Worm (Caenorhabditis elegans): ENCODE measurements around the gene nduv-2.

nduv-2 gene

ce11 chrV:13656346-13657254 lies 31.2 kb upstream of the nduv-2 start (continued):
- no peak for TF ChIP-seq ZK546.5 (tag; optimal IDR thresholded peaks at IDR 0.05)
- TF ChIP-seq mes-2 (tag; optimal IDR thresholded peaks at IDR 0.05; ENCODE audit: poor library complexity, severe bottlenecking): peak; percentile 41
- no peak for TF ChIP-seq sdz-12 (GFP tag; optimal IDR thresholded peaks at IDR 0.05)
- no peak for TF ChIP-seq F37D6.2 (tag; optimal IDR thresholded peaks at IDR 0.05)
- peak; percentile 5 for TF ChIP-seq jun-1 (tag; optimal IDR thresholded peaks at IDR 0.05)
- TF ChIP-seq tag-97 (GFP tag; IDR thresholded peaks at IDR 0.05): no peak
- no peak for TF ChIP-seq ctbp-1 (GFP tag; IDR thresholded peaks at IDR 0.05)
- TF ChIP-seq unc-62 (GFP tag; optimal IDR thresholded peaks at IDR 0.05 in 1 of 2): peak in 1 of 2 experiments; percentile 92
- TF ChIP-seq unc-62 (tag; optimal IDR thresholded peaks at IDR 0.05): no peak
- TF ChIP-seq zag-1 (tag; optimal IDR thresholded peaks at IDR 0.05): no peak
- no peak for TF ChIP-seq ceh-82 (tag; optimal IDR thresholded peaks at IDR 0.05)
- peak; percentile 97 for TF ChIP-seq nhr-28 (tag; optimal IDR thresholded peaks at IDR 0.05)
- no peak for TF ChIP-seq dmd-9 (GFP tag; IDR thresholded peaks at IDR 0.05)
- no peak for TF ChIP-seq snpc-1.2 (GFP tag; IDR thresholded peaks at IDR 0.05)
- peak; percentile 99 for TF ChIP-seq aha-1 (tag)
- no peak for TF ChIP-seq daf-12 (tag; optimal IDR thresholded peaks at IDR 0.05)
- no peak for TF ChIP-seq nhr-237 (tag; optimal IDR thresholded peaks at IDR 0.05)
- no peak for TF ChIP-seq Y48G9A.11 (GFP tag; IDR thresholded peaks at IDR 0.05)
- TF ChIP-seq dmd-8 (GFP tag; IDR thresholded peaks at IDR 0.05): no peak
- TF ChIP-seq D1046.2 (GFP tag; IDR thresholded peaks at IDR 0.05): no peak
- peak; percentile 80 for TF ChIP-seq mep-1 (tag; optimal IDR thresholded peaks at IDR 0.05)
- no peak for TF ChIP-seq fkh-10 (GFP tag; optimal IDR thresholded peaks at IDR 0.05)
- 0 out of 2 replicates have a peak, but pooled peaks have one; percentile 20 for TF ChIP-seq Y75B8A.6 (GFP tag; IDR thresholded peaks at IDR 0.05)
- no peak for TF ChIP-seq egl-43 (GFP tag; IDR thresholded peaks at IDR 0.05)
- no peak for TF ChIP-seq F49E8.2 (tag; optimal IDR thresholded peaks at IDR 0.05; ENCODE audit: borderline replicate concordance)
- TF ChIP-seq T20F7.1 (GFP tag; optimal IDR thresholded peaks at IDR 0.05): peak; percentile 32
- no peak for TF ChIP-seq ceh-62 (tag; optimal IDR thresholded peaks at IDR 0.05)
- TF ChIP-seq hif-1 (tag; optimal IDR thresholded peaks at IDR 0.05): peak; percentile 6 to 44
- TF ChIP-seq F10B5.3 (tag; optimal IDR thresholded peaks at IDR 0.05): no peak
- TF ChIP-seq arid-1 (GFP tag; conservative IDR thresholded peaks at IDR 0.05): no peak; the same call in 1 of the 2 replicates

- TF ChIP-seq ctbp-1 (GFP tag; IDR thresholded peaks at IDR 0.05) (peak; percentile 46), mep-1 (tag; optimal IDR thresholded peaks at IDR 0.05) (peak; percentile 80), snpc-4 (tag; optimal IDR thresholded peaks at IDR 0.05) (no peak), mes-2 (tag; optimal IDR thresholded peaks at IDR 0.05; ENCODE audit: poor library complexity, severe bottlenecking) (peak; percentile 53), nhr-42 (GFP tag; IDR thresholded peaks at IDR 0.05) (no peak), rbr-2 (tag; optimal IDR thresholded peaks at IDR 0.05) (peak; percentile 62), Y5F2A.4 (GFP tag; optimal IDR thresholded peaks at IDR 0.05) (no peak), hlh-11 (tag; optimal IDR thresholded peaks at IDR 0.05) (peak; percentile 74), nhr-11 (tag; optimal IDR thresholded peaks at IDR 0.05) (peak; percentile 42), hif-1 (tag; optimal IDR thresholded peaks at IDR 0.05) (peak in 1 of 2 experiments; percentile 49), dmd-9 (GFP tag; IDR thresholded peaks at IDR 0.05) (no peak), pha-4 (GFP tag; IDR thresholded peaks at IDR 0.05) (peak; percentile 72; the same call in 1 of the 2 replicates), pha-4 (tag; optimal IDR thresholded peaks at IDR 0.05) (peak; percentile 6), set-16 (GFP tag; IDR thresholded peaks at IDR 0.05) (peak; percentile 84), lsy-2 (tag; optimal IDR thresholded peaks at IDR 0.05) (peak; percentile 51 to 77), nhr-6 (tag; optimal IDR thresholded peaks at IDR 0.05) (peak; percentile 83), T20F7.1 (GFP tag; optimal IDR thresholded peaks at IDR 0.05) (no peak), php-3 (GFP tag; IDR thresholded peaks at IDR 0.05) (no peak), spr-1 (tag; optimal IDR thresholded peaks at IDR 0.05) (no peak), nhr-111 (GFP tag; optimal IDR thresholded peaks at IDR 0.05) (peak; percentile 4), nhr-28 (tag; optimal IDR thresholded peaks at IDR 0.05) (peak; percentile 32), lim-7 (GFP tag; IDR thresholded peaks at IDR 0.05) (no peak), lin-38 (GFP tag; IDR thresholded peaks at IDR 0.05) (peak; percentile 45), vab-7 (GFP tag; IDR thresholded peaks at IDR 0.05) (no peak), ceh-28 (tag; optimal IDR thresholded peaks at IDR 0.05) (peak; percentile 49), dpl-1 (GFP tag; optimal IDR thresholded peaks at IDR 0.05) (peak; percentile 33)
Measured at ce11 chrV:13655202-13655764, 29.9 kb upstream of the nduv-2 start.

Data from whole organism, L4 larva.